Fruit fly (Drosophila melanogaster): Measurements from ENCODE around the gene sev.

sev gene

dm6 chrX:11083007-11083406 lies 3.1 kb downstream of the sev start:
- no peak for TF ChIP-seq noc (tag; optimal IDR thresholded peaks at IDR 0.05)

- TF ChIP-seq noc (tag; optimal IDR thresholded peaks at IDR 0.05) = no peak
Observed at dm6 chrX:11081834-11082233, 4.3 kb downstream of the sev start.

- TF ChIP-seq noc (tag; optimal IDR thresholded peaks at IDR 0.05) = no peak
Observed at dm6 chrX:11081242-11081641, 4.9 kb downstream of the sev start.

dm6 chrX:11066252-11066651 lies 19.8 kb downstream of the sev start, which contains the start of gene CG15203:
Gene CG15203 (plus strand): TSS chrX:11066552.
- TF ChIP-seq noc (tag; optimal IDR thresholded peaks at IDR 0.05) = no peak

dm6 chrX:11063070-11063469 lies 23.0 kb downstream of the sev start, which contains the start of gene CG1537:
Gene CG1537 (minus strand): TSS chrX:11063170.
- TF ChIP-seq noc (tag; optimal IDR thresholded peaks at IDR 0.05) = no peak

dm6 chrX:11059519-11059918 lies 26.6 kb downstream of the sev start, which contains the start of gene CG1545:
Gene CG1545 (minus strand): TSS chrX:11059619.
- TF ChIP-seq noc (tag; optimal IDR thresholded peaks at IDR 0.05) = no peak

- no peak for TF ChIP-seq noc (tag; optimal IDR thresholded peaks at IDR 0.05)
Observed at dm6 chrX:11053456-11053855, 32.6 kb downstream of the sev start, which contains the start of gene CG1552. Gene CG1552 (minus strand): TSS chrX:11053556.

dm6 chrX:11044456-11044855 lies 41.6 kb downstream of the sev start, which contains the start of gene SmydA-4:
Gene SmydA-4 (plus strand): TSS chrX:11044756.
- no peak for TF ChIP-seq noc (tag; optimal IDR thresholded peaks at IDR 0.05)

dm6 chrX:11039788-11040187 lies 46.3 kb downstream of the sev start, which contains the start of gene vex:
Gene vex (minus strand): TSS chrX:11039901.
- TF ChIP-seq noc (tag; optimal IDR thresholded peaks at IDR 0.05) = no peak
